Worm (Caenorhabditis elegans) whole organism, L1 larva: ENCODE results near the gene Y48A6C.8.

Source experiments
- aha-1 ChIP-seq: fragments of 150-350 bp; optimal IDR thresholded peaks from 2 replicates; lab custom pipeline; 2014; ENCODE audit warnings: missing biosample characterization, missing genetic modification characterization
- ceh-82 ChIP-seq, 3 experiments: fragments of 150-350 bp in 1 of 3; sonication (generic microtip) in 2 of 3; optimal IDR thresholded peaks; 2 replicates each; lab custom pipeline; 2014 to 2017; ENCODE audit warnings: missing biosample characterization in 3 of 3, missing genetic modification characterization in 3 of 3
- nhr-20 ChIP-seq: sonication (generic microtip); optimal IDR thresholded peaks from 2 replicates; lab custom pipeline; 2016; ENCODE audit warnings: mild to moderate bottlenecking, missing genetic modification characterization, missing compliant biosample characterization
- nhr-90 ChIP-seq: sonication (generic microtip); optimal IDR thresholded peaks from 2 replicates; lab custom pipeline; 2016; ENCODE audit warnings: mild to moderate bottlenecking, missing genetic modification characterization, missing compliant biosample characterization; ENCODE audit not compliant: poor library complexity

- no peak for TF ChIP-seq nhr-20 (tag; lab: Kevin White, UChicago)
- TF ChIP-seq ceh-82 (tag; optimal IDR thresholded peaks at IDR 0.05; lab: Kevin White, UChicago), result no peak
- no peak for TF ChIP-seq aha-1 (tag; lab: Kevin White, UChicago)
- no peak for TF ChIP-seq nhr-90
Observed at ce11 chrIII:11113845-11114244, 13.6 kb downstream of the Y48A6C.8 start.
